Worm (Caenorhabditis elegans): Measurements from ENCODE around the gene srx-133.

srx-133 gene

DNA sequence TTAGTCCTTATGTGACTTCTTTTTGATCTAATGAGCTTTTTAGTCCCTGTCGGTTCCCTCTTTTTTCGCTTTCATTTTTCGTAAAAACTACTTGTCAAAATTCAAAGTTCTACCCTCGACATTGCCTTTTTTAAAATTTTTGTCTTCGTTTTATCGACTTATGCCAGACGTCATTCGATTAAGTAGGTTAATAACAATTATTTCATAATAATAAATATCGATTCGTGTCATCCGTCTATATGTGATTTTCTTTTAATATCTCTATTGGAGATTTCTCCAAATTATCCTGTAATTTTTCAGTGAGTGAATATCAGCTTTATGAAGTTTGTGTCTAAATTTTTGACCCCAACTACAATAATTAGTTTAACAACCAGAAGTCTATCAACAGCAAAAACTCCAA is 25.7 kb upstream of the srx-133 start, which contains the start of gene hpo-31:
TSS of gene hpo-31 (plus strand) at position 301 of the 400 bp plus-strand sequence.
- no peak for TF ChIP-seq Y55F3AM.14 (GFP tag; optimal IDR thresholded peaks at IDR 0.05)
- no peak for TF ChIP-seq ceh-82 (tag; optimal IDR thresholded peaks at IDR 0.05)
- TF ChIP-seq alr-1 (tag; optimal IDR thresholded peaks at IDR 0.05) = no peak
- no peak for TF ChIP-seq lin-13 (GFP tag; optimal IDR thresholded peaks at IDR 0.05)
- no peak for TF ChIP-seq sma-9 (GFP tag; optimal IDR thresholded peaks at IDR 0.05)
- TF ChIP-seq sma-9 (tag; optimal IDR thresholded peaks at IDR 0.05) = no peak
- no peak for TF ChIP-seq mbf-1 (tag; optimal IDR thresholded peaks at IDR 0.05)

ce11 chrV:13827920-13828319 is 20.6 kb upstream of the srx-133 start, which contains the start of gene nrf-5:
Gene nrf-5 (plus strand): TSS chrV:13828267.
- TF ChIP-seq F13H6.1 (tag; optimal IDR thresholded peaks at IDR 0.05) (no peak), ztf-4 (tag; optimal IDR thresholded peaks at IDR 0.05) (no peak), lsy-2 (tag; optimal IDR thresholded peaks at IDR 0.05) (no peak), unc-62 (GFP tag; optimal IDR thresholded peaks at IDR 0.05) (no peak), nhr-77 (tag; optimal IDR thresholded peaks at IDR 0.05) (no peak), ztf-1 (GFP tag; conservative IDR thresholded peaks at IDR 0.05) (no peak), nhr-21 (tag; optimal IDR thresholded peaks at IDR 0.05) (no peak), snpc-4 (tag; optimal IDR thresholded peaks at IDR 0.05) (no peak)

- TF ChIP-seq Y55F3AM.14 (GFP tag; optimal IDR thresholded peaks at IDR 0.05) (no peak), nhr-23 (tag; optimal IDR thresholded peaks at IDR 0.05) (no peak), elt-3 (tag; optimal IDR thresholded peaks at IDR 0.05) (no peak), unc-62 (GFP tag; optimal IDR thresholded peaks at IDR 0.05) (no peak), lin-13 (GFP tag; optimal IDR thresholded peaks at IDR 0.05) (no peak), crh-2 (tag; optimal IDR thresholded peaks at IDR 0.05) (no peak), blmp-1 (tag; optimal IDR thresholded peaks at IDR 0.05; ENCODE audit: insufficient read depth) (no peak), nhr-25 (tag; optimal IDR thresholded peaks at IDR 0.05) (no peak), ZK546.5 (tag; optimal IDR thresholded peaks at IDR 0.05) (no peak), dmd-4 (tag; optimal IDR thresholded peaks at IDR 0.05) (no peak), aly-2 (tag; optimal IDR thresholded peaks at IDR 0.05) (no peak), unc-55 (GFP tag; optimal IDR thresholded peaks at IDR 0.05) (no peak), nhr-129 (tag; optimal IDR thresholded peaks at IDR 0.05) (no peak), gmeb-1 (tag; optimal IDR thresholded peaks at IDR 0.05) (no peak), skn-1 (tag; optimal IDR thresholded peaks at IDR 0.05) (no peak), sem-4 (tag; optimal IDR thresholded peaks at IDR 0.05) (no peak)
Observed at ce11 chrV:13830813-13831212, 17.7 kb upstream of the srx-133 start, which contains the start of gene str-165. Gene str-165 (plus strand): TSS chrV:13831113.

DNA sequence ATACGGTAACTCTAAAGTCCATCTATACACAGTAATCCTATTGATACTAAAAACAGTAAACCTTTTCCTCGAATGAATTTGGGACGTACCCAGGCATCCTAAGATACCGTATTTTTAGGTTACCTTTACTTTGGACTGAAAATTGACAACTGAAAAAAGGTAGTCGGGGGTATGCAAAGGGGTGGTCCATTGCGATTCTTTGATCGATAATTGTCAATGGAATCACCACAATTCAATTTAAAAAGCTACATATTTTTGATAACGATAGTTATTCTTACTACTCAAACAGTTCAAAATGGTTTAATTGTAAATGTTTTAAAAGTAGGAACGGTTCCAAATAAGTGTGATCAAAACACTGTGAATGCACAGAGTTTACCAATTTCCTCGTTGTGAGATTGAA is 14.5 kb upstream of the srx-133 start, which contains the start of gene srx-129:
TSS of gene srx-129 (plus strand) at position 301 of the 400 bp plus-strand sequence.
- TF ChIP-seq egl-27 (tag; optimal IDR thresholded peaks at IDR 0.05) = no peak
- TF ChIP-seq nhr-21 (tag; optimal IDR thresholded peaks at IDR 0.05) = no peak
- no peak for TF ChIP-seq Y55F3AM.14 (GFP tag; optimal IDR thresholded peaks at IDR 0.05)
- no peak for TF ChIP-seq dmd-4 (tag; optimal IDR thresholded peaks at IDR 0.05)
- no peak for TF ChIP-seq mab-5 (tag; optimal IDR thresholded peaks at IDR 0.05)
- TF ChIP-seq sma-3 (GFP tag; optimal IDR thresholded peaks at IDR 0.05) = no peak
- TF ChIP-seq ceh-16 (tag; optimal IDR thresholded peaks at IDR 0.05) = no peak
- no peak for TF ChIP-seq elt-3 (tag; optimal IDR thresholded peaks at IDR 0.05)
- TF ChIP-seq fos-1 (tag; optimal IDR thresholded peaks at IDR 0.05) = no peak
- no peak for TF ChIP-seq gmeb-1 (tag; optimal IDR thresholded peaks at IDR 0.05)
- TF ChIP-seq aly-2 (tag; optimal IDR thresholded peaks at IDR 0.05) = no peak
- TF ChIP-seq ztf-11 (tag; optimal IDR thresholded peaks at IDR 0.05) = no peak
- no peak for TF ChIP-seq ztf-1 (GFP tag; conservative IDR thresholded peaks at IDR 0.05)
- no peak for TF ChIP-seq elt-1 (tag; optimal IDR thresholded peaks at IDR 0.05)
- no peak for TF ChIP-seq nhr-23 (tag; optimal IDR thresholded peaks at IDR 0.05)
- no peak for TF ChIP-seq mdl-1 (tag; optimal IDR thresholded peaks at IDR 0.05)
- no peak for TF ChIP-seq R02D3.7 (tag; optimal IDR thresholded peaks at IDR 0.05)
- TF ChIP-seq F13H6.1 (tag; optimal IDR thresholded peaks at IDR 0.05) = no peak
- no peak for TF ChIP-seq ceh-82 (tag; optimal IDR thresholded peaks at IDR 0.05)
- no peak for TF ChIP-seq sem-4 (tag; optimal IDR thresholded peaks at IDR 0.05)
